Worm (Caenorhabditis elegans): ENCODE data around the gene srab-11.

- TF ChIP-seq dpl-1 (GFP tag; optimal IDR thresholded peaks at IDR 0.05) = no peak
- TF ChIP-seq fos-1 (tag; optimal IDR thresholded peaks at IDR 0.05) = no peak
- TF ChIP-seq ztf-11 (tag; optimal IDR thresholded peaks at IDR 0.05) = no peak
- no peak for TF ChIP-seq nhr-237 (tag; optimal IDR thresholded peaks at IDR 0.05)
- TF ChIP-seq nhr-11 (tag; optimal IDR thresholded peaks at IDR 0.05) = no peak
- TF ChIP-seq ama-1 (optimal IDR thresholded peaks at IDR 0.05) = no peak
- TF ChIP-seq unc-62 (GFP tag; optimal IDR thresholded peaks at IDR 0.05) = no peak
- TF ChIP-seq zag-1 (tag; optimal IDR thresholded peaks at IDR 0.05) = no peak
- no peak for TF ChIP-seq mdl-1 (tag; optimal IDR thresholded peaks at IDR 0.05)
- no peak for TF ChIP-seq ztf-4 (tag; optimal IDR thresholded peaks at IDR 0.05)
- no peak for TF ChIP-seq C04F5.9 (tag; optimal IDR thresholded peaks at IDR 0.05)
- no peak for TF ChIP-seq egl-27 (tag; optimal IDR thresholded peaks at IDR 0.05)
- TF ChIP-seq nhr-90 (tag; optimal IDR thresholded peaks at IDR 0.05; ENCODE audit: poor library complexity) = no peak
- TF ChIP-seq skn-1 (tag; optimal IDR thresholded peaks at IDR 0.05) = no peak
Observed at ce11 chrV:3165438-3165837, 18.6 kb upstream of the srab-11 start, which contains the start of gene C36C5.14.

Data from whole organism, L1 larva.